Worm (Caenorhabditis elegans) whole organism, L2 larva: ENCODE measurements around the gene R13D11.3.
"Not testable (repeated sequence)": the region's sequence is repeated elsewhere in the genome, so short reads cannot be mapped to it uniquely, and the experiment has no call there.

ENCODE experiments used
- C34F6.9 ChIP-seq: fragments of 150-350 bp; optimal IDR thresholded peaks from 2 replicates; lab custom pipeline; 2014; ENCODE audit warnings: missing biosample characterization, missing genetic modification characterization
- R02D3.7 ChIP-seq: fragments of 150-350 bp; optimal IDR thresholded peaks from 2 replicates; lab custom pipeline; 2014; ENCODE audit warnings: missing biosample characterization, missing genetic modification characterization
- Y55F3AM.14 ChIP-seq: fragments of 200-800 bp; sonication (Bioruptor generic); optimal IDR thresholded peaks from 2 replicates; lab custom pipeline; 2018; ENCODE audit warnings: mild to moderate bottlenecking, missing genetic modification characterization, missing compliant biosample characterization
- ZK546.5 ChIP-seq: sonication (generic microtip); optimal IDR thresholded peaks from 2 replicates; lab custom pipeline; 2017; ENCODE audit warnings: missing biosample characterization, missing genetic modification characterization
- alr-1 ChIP-seq: fragments of 150-350 bp; optimal IDR thresholded peaks from 2 replicates; lab custom pipeline; 2014; ENCODE audit warnings: missing biosample characterization, missing genetic modification characterization
- blmp-1 ChIP-seq: sonication (generic microtip); optimal IDR thresholded peaks from 2 replicates; lab custom pipeline; 2017; ENCODE audit warnings: missing genetic modification characterization, mild to moderate bottlenecking, missing compliant biosample characterization, antibody characterized with exemption, moderate library complexity; ENCODE audit not compliant: insufficient read depth
- crh-2 ChIP-seq: sonication (generic microtip); optimal IDR thresholded peaks from 2 replicates; lab custom pipeline; 2017; ENCODE audit warnings: missing biosample characterization, missing genetic modification characterization
- dmd-4 ChIP-seq: sonication (generic microtip); optimal IDR thresholded peaks from 2 replicates; lab custom pipeline; 2017; ENCODE audit warnings: missing biosample characterization, missing genetic modification characterization
- egl-27 ChIP-seq: sonication (generic microtip); optimal IDR thresholded peaks from 3 replicates; lab custom pipeline; 2017; ENCODE audit warnings: missing biosample characterization, missing genetic modification reagents, missing genetic modification characterization
- elt-1 ChIP-seq: fragments of 150-350 bp; optimal IDR thresholded peaks from 2 replicates; lab custom pipeline; 2014; ENCODE audit warnings: missing biosample characterization, missing genetic modification characterization
- fos-1 ChIP-seq: fragments of 150-350 bp; optimal IDR thresholded peaks from 2 replicates; lab custom pipeline; 2014; ENCODE audit warnings: missing biosample characterization, missing genetic modification characterization
- gmeb-1 ChIP-seq: fragments of 150-350 bp; optimal IDR thresholded peaks from 2 replicates; lab custom pipeline; 2014; ENCODE audit warnings: missing biosample characterization, missing genetic modification characterization
- lin-11 ChIP-seq: fragments of 150-350 bp; sonication (generic microtip); optimal IDR thresholded peaks from 2 replicates; lab custom pipeline; 2014; ENCODE audit warnings: missing biosample characterization, missing genetic modification characterization, inconsistent platforms, mixed read lengths
- lin-13 ChIP-seq: fragments of 150-350 bp; optimal IDR thresholded peaks from 2 replicates; lab custom pipeline; 2014; ENCODE audit warnings: missing biosample characterization, missing genetic modification reagents, missing genetic modification characterization
- lin-39 ChIP-seq: fragments of 150-350 bp; optimal IDR thresholded peaks from 2 replicates; lab custom pipeline; 2014; ENCODE audit warnings: missing biosample characterization, missing genetic modification reagents, missing genetic modification characterization
- mbf-1 ChIP-seq: sonication (generic microtip); optimal IDR thresholded peaks from 2 replicates; lab custom pipeline; 2017; ENCODE audit warnings: missing biosample characterization, missing genetic modification characterization
- nhr-10 ChIP-seq: sonication (generic microtip); optimal IDR thresholded peaks from 2 replicates; lab custom pipeline; 2017; ENCODE audit warnings: missing biosample characterization, missing genetic modification characterization
- nhr-11 ChIP-seq: fragments of 150-350 bp; optimal IDR thresholded peaks from 2 replicates; lab custom pipeline; 2014; ENCODE audit warnings: missing biosample characterization, missing genetic modification characterization
- nhr-12 ChIP-seq: fragments of 150-350 bp; optimal IDR thresholded peaks from 2 replicates; lab custom pipeline; 2014; ENCODE audit warnings: missing biosample characterization, missing genetic modification characterization
- nhr-129 ChIP-seq: fragments of 150-350 bp; optimal IDR thresholded peaks from 2 replicates; lab custom pipeline; 2014; ENCODE audit warnings: missing biosample characterization, missing genetic modification characterization
- nhr-21 ChIP-seq: fragments of 150-350 bp; optimal IDR thresholded peaks from 2 replicates; lab custom pipeline; 2014; ENCODE audit warnings: missing biosample characterization, missing genetic modification characterization
- nhr-23 ChIP-seq: fragments of 150-350 bp; optimal IDR thresholded peaks from 2 replicates; lab custom pipeline; 2014; ENCODE audit warnings: missing biosample characterization, missing genetic modification reagents, missing genetic modification characterization
- nhr-237 ChIP-seq: fragments of 150-350 bp; optimal IDR thresholded peaks from 2 replicates; lab custom pipeline; 2014; ENCODE audit warnings: missing biosample characterization, missing genetic modification characterization
- nhr-25 ChIP-seq: fragments of 150-350 bp; sonication (generic microtip); optimal IDR thresholded peaks from 3 replicates; lab custom pipeline; 2014; ENCODE audit warnings: missing biosample characterization, missing genetic modification characterization
- nhr-6 ChIP-seq: fragments of 150-350 bp; optimal IDR thresholded peaks from 2 replicates; lab custom pipeline; 2014; ENCODE audit warnings: missing biosample characterization, missing genetic modification characterization
- nhr-77 ChIP-seq: fragments of 150-350 bp; optimal IDR thresholded peaks from 2 replicates; lab custom pipeline; 2014; ENCODE audit warnings: missing biosample characterization, missing genetic modification characterization
- peb-1 ChIP-seq: fragments of 150-350 bp; optimal IDR thresholded peaks from 2 replicates; lab custom pipeline; 2014; ENCODE audit warnings: missing biosample characterization, missing genetic modification characterization
- skn-1 ChIP-seq: sonication (generic microtip); optimal IDR thresholded peaks from 2 replicates; lab custom pipeline; 2017; ENCODE audit warnings: missing biosample characterization, missing genetic modification characterization
- snpc-4 ChIP-seq: fragments of 150-350 bp; optimal IDR thresholded peaks from 2 replicates; lab custom pipeline; 2014; ENCODE audit warnings: missing biosample characterization, missing genetic modification characterization
- unc-39 ChIP-seq: fragments of 150-350 bp; optimal IDR thresholded peaks from 2 replicates; lab custom pipeline; 2014; ENCODE audit warnings: missing biosample characterization, missing genetic modification characterization
- unc-55 ChIP-seq: fragments of 150-350 bp; sonication (generic microtip); optimal IDR thresholded peaks from 3 replicates; lab custom pipeline; 2014; ENCODE audit warnings: missing biosample characterization, missing genetic modification reagents, missing genetic modification characterization
- unc-62 ChIP-seq: fragments of 150-350 bp; optimal IDR thresholded peaks from 2 replicates; lab custom pipeline; 2014; ENCODE audit warnings: missing biosample characterization, missing genetic modification reagents, missing genetic modification characterization
- zag-1 ChIP-seq: fragments of 150-350 bp; optimal IDR thresholded peaks from 2 replicates; lab custom pipeline; 2014; ENCODE audit warnings: missing biosample characterization, missing genetic modification characterization
- ztf-1 ChIP-seq: fragments of 200-800 bp; sonication (Bioruptor generic); conservative IDR thresholded peaks from 2 replicates; pipeline ENCODE4 v1.3.6; 2022; ENCODE audit warnings: missing genetic modification characterization, missing compliant biosample characterization
- ztf-4 ChIP-seq: fragments of 150-350 bp; optimal IDR thresholded peaks from 2 replicates; lab custom pipeline; 2014; ENCODE audit warnings: missing biosample characterization, missing genetic modification characterization

Gene R13D11.3

DNA sequence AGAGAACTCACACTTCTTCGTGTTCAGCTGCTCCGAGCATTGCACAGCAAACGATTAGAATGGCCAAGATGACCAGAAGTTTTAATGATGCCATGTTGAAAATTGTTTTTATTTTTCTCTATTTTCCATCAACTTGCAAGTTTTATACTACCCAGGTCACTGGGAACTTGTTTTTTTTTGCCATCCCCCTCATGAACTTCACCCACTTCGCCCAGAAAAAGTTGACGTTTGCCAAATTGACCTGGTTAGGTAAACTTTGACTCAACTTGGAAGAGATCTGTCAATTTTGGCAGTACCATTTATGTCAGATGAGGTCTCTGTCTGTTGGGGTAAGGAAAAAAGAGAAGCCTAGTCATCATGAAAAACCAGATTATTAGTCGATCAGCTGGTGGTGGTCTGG lies 1.7 kb upstream of the R13D11.3 start, which contains the start of gene R13D11.10:
Gene R13D11.10, minus strand, starts transcription at position 101 of the 400 bp plus-strand sequence.
- TF ChIP-seq dmd-4 (tag; lab: Kevin White, UChicago) = no peak

DNA sequence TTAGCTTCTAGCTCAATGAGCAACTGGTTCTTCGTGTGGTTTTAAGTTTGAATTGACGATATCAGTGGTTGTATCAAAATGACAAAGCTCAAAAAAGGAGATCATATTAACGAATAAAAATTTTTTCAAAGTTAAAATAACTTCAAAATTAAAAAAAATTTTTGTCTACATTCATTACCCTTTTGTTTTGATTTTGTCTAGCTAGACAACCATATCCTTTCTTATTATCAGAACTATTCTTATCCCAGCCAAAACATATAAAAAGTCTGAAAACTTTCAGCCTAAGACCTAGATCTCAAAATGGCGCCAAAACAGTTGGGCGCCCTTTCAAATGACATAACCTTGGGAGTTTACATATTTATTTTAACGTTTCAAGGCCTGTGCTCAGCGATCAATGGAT lies 2.4 kb downstream of the R13D11.3 start, which contains the start of gene R13D11.1:
Gene R13D11.1, plus strand, starts transcription at position 301 of the 400 bp plus-strand sequence.
- TF ChIP-seq mbf-1 (no peak), nhr-10 (no peak), fos-1 (tag; lab: Kevin White, UChicago) (no peak), R02D3.7 (tag; lab: Kevin White, UChicago) (no peak), egl-27 (tag; lab: Kevin White, UChicago) (no peak), gmeb-1 (tag; lab: Kevin White, UChicago) (no peak), Y55F3AM.14 (no peak), ztf-4 (tag; lab: Kevin White, UChicago) (no peak), nhr-6 (tag; lab: Kevin White, UChicago) (no peak), unc-39 (no peak), nhr-23 (tag; lab: Kevin White, UChicago) (no peak), peb-1 (tag; lab: Kevin White, UChicago) (no peak)

- TF ChIP-seq lin-11, C34F6.9, nhr-11 (tag; lab: Kevin White, UChicago): not testable (repeated sequence)
- TF ChIP-seq, all 48 proteins: peak for 0; not testable (repeated sequence) for 48
Measured at ce11 chrV:820629-821028, 5.8 kb downstream of the R13D11.3 start, which contains the start of gene srx-32. Gene srx-32, minus strand, starts transcription at chrV:820729.

ce11 chrV:822922-823321 lies 8.1 kb downstream of the R13D11.3 start, which contains the start of gene srx-31:
Gene srx-31, minus strand, starts transcription at chrV:823022.
- not testable (repeated sequence) for TF ChIP-seq ZK546.5 (tag; lab: Kevin White, UChicago); lin-13; nhr-6 (tag; lab: Kevin White, UChicago)

DNA sequence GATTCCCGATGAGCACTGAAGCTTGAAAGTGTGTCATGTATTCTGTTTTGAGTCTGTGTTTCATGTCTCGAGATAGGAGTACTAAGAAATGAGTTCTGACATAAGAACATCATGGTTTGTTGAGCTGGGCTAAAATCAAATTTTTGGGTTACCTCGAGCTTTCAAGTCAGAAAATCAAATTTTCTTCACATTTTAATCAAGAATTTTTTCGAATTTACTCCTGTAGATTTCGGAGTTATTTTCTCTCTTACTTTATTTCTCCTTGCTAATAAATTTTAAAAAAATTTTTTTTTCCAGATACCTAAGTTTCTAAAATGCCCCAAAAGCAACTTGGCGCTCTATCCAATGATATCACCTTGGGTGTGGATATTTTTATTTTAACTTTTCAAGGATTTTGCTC lies 11.3 kb downstream of the R13D11.3 start, which contains the start of gene F41H8.2:
Gene F41H8.2, plus strand, starts transcription at position 301 of the 400 bp plus-strand sequence.
- TF ChIP-seq dmd-4 (tag; lab: Kevin White, UChicago) (no peak), mbf-1 (no peak), nhr-23 (tag; lab: Kevin White, UChicago) (no peak), nhr-129 (tag; lab: Kevin White, UChicago) (no peak), nhr-237 (tag; lab: Kevin White, UChicago) (no peak), nhr-21 (tag; lab: Kevin White, UChicago) (no peak), fos-1 (tag; lab: Kevin White, UChicago) (no peak), nhr-77 (tag; lab: Kevin White, UChicago) (no peak), unc-39 (no peak), zag-1 (tag; lab: Kevin White, UChicago) (no peak), alr-1 (tag; lab: Kevin White, UChicago) (no peak), skn-1 (no peak), unc-62 (GFP tag; lab: Kevin White, UChicago) (no peak), nhr-12 (tag; lab: Kevin White, UChicago) (no peak), ztf-1 (GFP tag; lab: Robert Waterston, UW) (no peak), lin-11 (tag; lab: Kevin White, UChicago) (no peak), crh-2 (tag; lab: Kevin White, UChicago) (no peak), elt-1 (tag; lab: Kevin White, UChicago) (no peak), lin-39 (tag; lab: Kevin White, UChicago) (no peak), blmp-1 (tag; lab: Kevin White, UChicago) (no peak)

DNA sequence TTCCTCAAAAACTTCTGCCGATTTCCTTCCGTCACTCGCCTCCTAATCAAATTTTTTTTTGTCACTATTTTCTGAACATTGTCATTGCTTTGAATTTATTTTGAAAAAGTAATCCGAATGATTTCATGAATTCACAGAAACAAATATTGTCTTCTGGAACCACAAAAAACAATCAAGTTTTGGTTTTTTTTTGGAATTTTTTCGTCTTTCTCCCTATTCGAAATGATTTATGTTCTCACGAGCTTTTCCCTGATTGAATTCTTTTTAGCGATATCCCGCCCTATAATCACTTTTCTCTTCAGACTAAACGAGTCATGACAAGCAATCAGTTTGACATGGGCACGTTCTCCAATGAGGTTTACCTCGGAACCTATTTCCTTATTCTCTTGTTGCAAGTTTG lies 18.6 kb downstream of the R13D11.3 start, which contains the start of gene F41H8.1:
Gene F41H8.1, plus strand, starts transcription at position 301 of the 400 bp plus-strand sequence.
- TF ChIP-seq zag-1 (tag; lab: Kevin White, UChicago) = no peak
- no peak for TF ChIP-seq R02D3.7 (tag; lab: Kevin White, UChicago)
- TF ChIP-seq blmp-1 (tag; lab: Kevin White, UChicago) = no peak
- no peak for TF ChIP-seq nhr-23 (tag; lab: Kevin White, UChicago)
- no peak for TF ChIP-seq unc-55
- no peak for TF ChIP-seq snpc-4 (tag; lab: Kevin White, UChicago)
- TF ChIP-seq nhr-25 (tag; lab: Kevin White, UChicago) = no peak
- TF ChIP-seq, all 48 proteins: peak for 0
